Worm (Caenorhabditis elegans) whole organism, young adult: ENCODE data around the gene Y55F3BL.4.

Source experiments
- ekl-4 ChIP-seq: fragments of 200-800 bp; sonication (Bioruptor generic); IDR thresholded peaks from 2 replicates; pipeline ENCODE4 v1.3.6; 2022; ENCODE audit warnings: missing genetic modification reagents, missing genetic modification characterization, missing compliant biosample characterization
- pha-4 ChIP-seq: fragments of 150-350 bp; sonication (generic microtip); optimal IDR thresholded peaks from 2 replicates; lab custom pipeline; 2014; ENCODE audit warnings: missing biosample characterization, missing genetic modification reagents, missing genetic modification characterization

DNA sequence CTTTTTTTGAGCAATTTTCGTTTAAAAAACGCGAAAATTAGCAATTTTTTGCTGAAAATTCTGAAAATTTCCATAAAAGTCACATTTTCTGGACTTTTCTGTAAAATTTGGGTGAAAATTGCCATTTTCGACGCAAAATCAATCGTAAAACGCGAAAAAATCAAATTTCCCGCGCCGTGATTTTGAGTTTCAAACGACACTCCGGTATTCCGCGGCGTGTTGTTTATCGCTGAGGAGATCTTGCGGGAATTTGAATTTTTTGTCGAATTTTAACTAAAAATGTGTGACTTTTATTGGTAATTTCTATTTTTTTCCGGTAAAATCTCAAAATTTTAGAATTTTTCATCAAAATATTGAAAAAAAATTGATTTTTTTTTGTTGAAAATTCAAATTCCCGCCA is 3.7 kb upstream of the Y55F3BL.4 start:
- TF ChIP-seq ekl-4 (GFP tag; lab: Robert Waterston, UW) (no peak), pha-4 (no peak)
